Fruit fly (Drosophila melanogaster) whole organism, embryonic: ENCODE results near the gene CCT7.

Source experiments
- Aef1 ChIP-seq: fragments of 200-800 bp; sonication (Bioruptor generic); IDR thresholded peaks from 3 replicates; pipeline ENCODE4 v1.3.6; 2022; ENCODE audit warnings: missing biosample characterization, missing genetic modification characterization
- Antp ChIP-seq: fragments of 200-800 bp; sonication (Bioruptor generic); optimal IDR thresholded peaks from 3 replicates; lab custom pipeline; 2016; ENCODE audit warnings: missing biosample characterization, missing genetic modification characterization
- Atf6 ChIP-seq: fragments of 200-800 bp; sonication (Bioruptor generic); IDR thresholded peaks from 2 replicates; pipeline ENCODE4 v1.3.6; 2022; ENCODE audit warnings: missing biosample characterization, missing genetic modification characterization
- Blimp-1 ChIP-seq: fragments of 200-800 bp; sonication (Bioruptor generic); optimal IDR thresholded peaks from 3 replicates; lab custom pipeline; 2018; ENCODE audit warnings: missing biosample characterization, missing genetic modification characterization, mild to moderate bottlenecking, moderate library complexity, missing genetic modification reagents
- CG1024 ChIP-seq: fragments of 200-800 bp; sonication (Bioruptor generic); IDR thresholded peaks from 2 replicates; pipeline ENCODE4 v1.3.6; 2022; ENCODE audit warnings: missing biosample characterization, missing genetic modification characterization
- CG11093 ChIP-seq: fragments of 200-800 bp; sonication (Bioruptor generic); IDR thresholded peaks from 3 replicates; pipeline ENCODE4 v1.3.6; 2022; ENCODE audit warnings: missing biosample characterization, missing genetic modification characterization
- CG11723 ChIP-seq: fragments of 200-800 bp; sonication (Bioruptor generic); optimal IDR thresholded peaks from 2 replicates; lab custom pipeline; 2017; ENCODE audit warnings: missing biosample characterization, mild to moderate bottlenecking, missing genetic modification characterization
- CG13894 ChIP-seq: fragments of 200-800 bp; sonication (Bioruptor generic); optimal IDR thresholded peaks from 3 replicates; lab custom pipeline; 2018; ENCODE audit warnings: missing biosample characterization, mild to moderate bottlenecking, missing genetic modification characterization, moderate library complexity
- CG15269 ChIP-seq: fragments of 200-800 bp; sonication (Bioruptor generic); optimal IDR thresholded peaks from 2 replicates; lab custom pipeline; 2018; ENCODE audit warnings: missing biosample characterization, mild to moderate bottlenecking, missing genetic modification characterization, moderate library complexity
- CG1602 ChIP-seq: fragments of 200-800 bp; sonication (Bioruptor generic); optimal IDR thresholded peaks from 3 replicates; lab custom pipeline; 2016; ENCODE audit warnings: missing biosample characterization, missing genetic modification characterization
- CG1603 ChIP-seq: fragments of 200-800 bp; sonication (Bioruptor generic); optimal IDR thresholded peaks from 2 replicates; lab custom pipeline; 2019; ENCODE audit warnings: missing biosample characterization, mild to moderate bottlenecking, missing genetic modification characterization, moderate library complexity
- CG4707 ChIP-seq: fragments of 200-800 bp; sonication (Bioruptor generic); optimal IDR thresholded peaks from 2 replicates; lab custom pipeline; 2018; ENCODE audit warnings: missing biosample characterization, mild to moderate bottlenecking, missing genetic modification characterization, moderate library complexity
- CG7928 ChIP-seq: fragments of 200-800 bp; sonication (Bioruptor generic); optimal IDR thresholded peaks from 2 replicates; lab custom pipeline; 2017; ENCODE audit warnings: missing biosample characterization, mild to moderate bottlenecking, missing genetic modification characterization
- CG8089 ChIP-seq: fragments of 200-800 bp; sonication (Bioruptor generic); optimal IDR thresholded peaks from 3 replicates; lab custom pipeline; 2016; ENCODE audit warnings: missing biosample characterization, missing genetic modification characterization
- CG8924 ChIP-seq: fragments of 200-800 bp; optimal IDR thresholded peaks from 3 replicates; lab custom pipeline; 2019; ENCODE audit warnings: missing biosample characterization, mild to moderate bottlenecking, missing genetic modification characterization, moderate library complexity
- Deaf1 ChIP-seq: fragments of 200-800 bp; optimal IDR thresholded peaks from 3 replicates; lab custom pipeline; 2019; ENCODE audit warnings: missing biosample characterization, mild to moderate bottlenecking, missing genetic modification characterization, moderate library complexity
- Doc3 ChIP-seq: fragments of 200-800 bp; sonication (Bioruptor generic); IDR thresholded peaks from 3 replicates; pipeline ENCODE4 v1.3.6; 2022; ENCODE audit warnings: missing biosample characterization, missing genetic modification characterization; ENCODE audit not compliant: partially characterized antibody
- Dp ChIP-seq: fragments of 200-800 bp; sonication (Bioruptor generic); optimal IDR thresholded peaks from 2 replicates; lab custom pipeline; 2018; ENCODE audit warnings: missing biosample characterization, mild to moderate bottlenecking, missing genetic modification characterization, moderate library complexity
- Dref ChIP-seq: fragments of 200-800 bp; sonication (Bioruptor generic); IDR thresholded peaks from 2 replicates; pipeline ENCODE4 v1.3.6; 2022; ENCODE audit warnings: missing biosample characterization, missing genetic modification characterization
- Fer1 ChIP-seq: fragments of 200-800 bp; sonication (Bioruptor generic); optimal IDR thresholded peaks from 2 replicates; lab custom pipeline; 2017; ENCODE audit warnings: missing biosample characterization, mild to moderate bottlenecking, missing genetic modification characterization
- H15 ChIP-seq: fragments of 200-800 bp; sonication (Bioruptor generic); IDR thresholded peaks from 3 replicates; pipeline ENCODE4 v1.3.6; 2022; ENCODE audit warnings: missing biosample characterization, missing genetic modification characterization
- H2.0 ChIP-seq: fragments of 200-800 bp; sonication (Bioruptor generic); IDR thresholded peaks from 2 replicates; pipeline ENCODE4 v1.3.6; 2022; ENCODE audit warnings: missing biosample characterization, missing genetic modification characterization
- Lhr ChIP-seq: fragments of 200-800 bp; sonication (Bioruptor generic); optimal IDR thresholded peaks from 3 replicates; lab custom pipeline; 2017; ENCODE audit warnings: mild to moderate bottlenecking, missing biosample characterization, missing genetic modification reagents, missing genetic modification characterization
- Lpt ChIP-seq: fragments of >200 bp; optimal IDR thresholded peaks from 2 replicates; lab custom pipeline; 2018; ENCODE audit warnings: missing biosample characterization, missing genetic modification characterization
- MESR4 ChIP-seq: fragments of 200-800 bp; sonication (Bioruptor generic); optimal IDR thresholded peaks from 2 replicates; lab custom pipeline; 2018; ENCODE audit warnings: missing biosample characterization, mild to moderate bottlenecking, missing genetic modification characterization, moderate library complexity
- Max ChIP-seq: fragments of 200-800 bp; sonication (Bioruptor generic); optimal IDR thresholded peaks from 2 replicates; lab custom pipeline; 2016; ENCODE audit warnings: missing biosample characterization, mild to moderate bottlenecking, missing genetic modification characterization
- Myb ChIP-seq: fragments of 200-800 bp; sonication (Bioruptor generic); optimal IDR thresholded peaks from 2 replicates; lab custom pipeline; 2016; ENCODE audit warnings: missing biosample characterization, missing genetic modification characterization
- Nf-YC ChIP-seq: fragments of 200-800 bp; optimal IDR thresholded peaks from 3 replicates; lab custom pipeline; 2019; ENCODE audit warnings: missing biosample characterization, mild to moderate bottlenecking, missing genetic modification characterization, moderate library complexity
- Oaz ChIP-seq: fragments of 200-800 bp; sonication (Bioruptor generic); IDR thresholded peaks from 2 replicates; pipeline ENCODE4 v1.3.6; 2022; ENCODE audit warnings: missing biosample characterization, missing genetic modification characterization
- Xbp1 ChIP-seq: fragments of 200-800 bp; sonication (Bioruptor generic); optimal IDR thresholded peaks from 3 replicates; lab custom pipeline; 2016; ENCODE audit warnings: missing biosample characterization, mild to moderate bottlenecking, missing genetic modification characterization
- bcd ChIP-seq: fragments of 200-800 bp; sonication (Bioruptor generic); optimal IDR thresholded peaks from 2 replicates; lab custom pipeline; 2017; ENCODE audit warnings: missing biosample characterization, mild to moderate bottlenecking, missing genetic modification characterization
- br ChIP-seq: fragments of >200 bp; optimal IDR thresholded peaks from 2 replicates; lab custom pipeline; 2017
- dmrt11E ChIP-seq: fragments of 200-800 bp; sonication (Bioruptor generic); optimal IDR thresholded peaks from 3 replicates; lab custom pipeline; 2018; ENCODE audit warnings: missing biosample characterization, mild to moderate bottlenecking, missing genetic modification characterization, moderate library complexity
- dysf ChIP-seq: fragments of 200-800 bp; sonication (Bioruptor generic); IDR thresholded peaks from 3 replicates; pipeline ENCODE4 v1.3.6; 2022; ENCODE audit warnings: missing biosample characterization, missing genetic modification characterization
- en ChIP-seq: fragments of 200-800 bp; sonication (Bioruptor generic); optimal IDR thresholded peaks from 2 replicates; lab custom pipeline; 2016; ENCODE audit warnings: missing biosample characterization, missing genetic modification characterization
- fd3F ChIP-seq: fragments of 200-800 bp; sonication (Bioruptor generic); optimal IDR thresholded peaks from 2 replicates; lab custom pipeline; 2018; ENCODE audit warnings: missing biosample characterization, mild to moderate bottlenecking, missing genetic modification characterization, moderate library complexity
- fd64A ChIP-seq: fragments of 200-800 bp; sonication (Bioruptor generic); optimal IDR thresholded peaks from 3 replicates; lab custom pipeline; 2018; ENCODE audit warnings: missing biosample characterization, mild to moderate bottlenecking, missing genetic modification characterization
- hbn ChIP-seq: fragments of 200-800 bp; sonication (Bioruptor generic); IDR thresholded peaks from 2 replicates; pipeline ENCODE4 v1.3.6; 2022; ENCODE audit warnings: missing biosample characterization, missing genetic modification characterization; ENCODE audit not compliant: partially characterized antibody
- her ChIP-seq: fragments of 200-800 bp; sonication (Bioruptor generic); optimal IDR thresholded peaks from 2 replicates; lab custom pipeline; 2016; ENCODE audit warnings: missing biosample characterization, missing genetic modification characterization
- inv ChIP-seq: fragments of 200-800 bp; sonication (Bioruptor generic); IDR thresholded peaks from 2 replicates; pipeline ENCODE4 v1.3.6; 2022; ENCODE audit warnings: missing biosample characterization, missing genetic modification characterization; ENCODE audit not compliant: partially characterized antibody
- otp ChIP-seq: fragments of 200-800 bp; sonication (Bioruptor generic); IDR thresholded peaks from 3 replicates; pipeline ENCODE4, ENCODE4 v1.3.6; 2022; ENCODE audit warnings: missing biosample characterization, missing genetic modification characterization
- prd ChIP-seq, 3 experiments: fragments of >200 bp in 2 of 3; fragments of 200-800 bp in 1 of 3; sonication (Bioruptor generic) in 1 of 3; optimal IDR thresholded peaks in 2 of 3; IDR thresholded peaks in 1 of 3; 2 replicates in 2 of 3; 3 replicates in 1 of 3; pipeline versions ENCODE4 v1.3.6 to Lab custom; 2017 to 2022; ENCODE audit warnings: missing biosample characterization in 1 of 3, missing genetic modification characterization in 1 of 3
- sd ChIP-seq: fragments of 200-800 bp; sonication (Bioruptor generic); optimal IDR thresholded peaks from 3 replicates; lab custom pipeline; 2018; ENCODE audit warnings: missing biosample characterization, mild to moderate bottlenecking, missing genetic modification characterization, moderate library complexity
- sima ChIP-seq: fragments of 200-800 bp; sonication (Bioruptor generic); optimal IDR thresholded peaks from 2 replicates; lab custom pipeline; 2016; ENCODE audit warnings: missing biosample characterization, missing genetic modification characterization
- slbo ChIP-seq: fragments of 200-800 bp; sonication (Bioruptor generic); IDR thresholded peaks from 2 replicates; pipeline ENCODE4 v1.3.6; 2022; ENCODE audit warnings: missing biosample characterization, missing genetic modification characterization
- so ChIP-seq: fragments of 200-800 bp; sonication (Bioruptor generic); IDR thresholded peaks from 3 replicates; pipeline ENCODE4 v1.3.6; 2022; ENCODE audit warnings: missing biosample characterization, missing genetic modification characterization
- sug ChIP-seq: fragments of 200-800 bp; optimal IDR thresholded peaks from 2 replicates; lab custom pipeline; 2019; ENCODE audit warnings: missing biosample characterization, mild to moderate bottlenecking, missing genetic modification characterization, moderate library complexity
- zen ChIP-seq: fragments of 200-800 bp; sonication (Bioruptor generic); optimal IDR thresholded peaks from 3 replicates; lab custom pipeline; 2018; ENCODE audit warnings: missing biosample characterization, mild to moderate bottlenecking, missing genetic modification characterization, moderate library complexity

The CCT7 gene

dm6 chr3R:8810397-8811184 lies 9.2 kb downstream of the CCT7 start (continued):
- TF ChIP-seq Lhr (GFP tag; lab: Kevin White, UChicago) (peak; percentile 81), H2.0 (GFP tag; lab: Robert Waterston, UW) (peak; percentile 36; the same call in 1 of the 2 replicates), CG1602 (peak; percentile 66), Oaz (GFP tag; lab: Robert Waterston, UW) (no peak), otp (GFP tag; lab: Robert Waterston, UW) (peak; percentile 89), Nf-YC (tag; lab: Kevin White, UChicago) (peak; percentile 67), bcd (GFP tag; lab: Kevin White, UChicago) (peak; percentile 64), Dref (GFP tag; lab: Robert Waterston, UW) (no peak; the same call in 1 of the 2 replicates), so (GFP tag; lab: Robert Waterston, UW) (peak; percentile 89), MESR4 (peak; percentile 36), CG1024 (GFP tag; lab: Robert Waterston, UW) (peak; percentile 61; the same call in 1 of the 2 replicates), dysf (GFP tag; lab: Robert Waterston, UW) (peak; percentile 36; the same call in 2 of the 3 replicates), CG15269 (peak; percentile 77), en (GFP tag; lab: Kevin White, UChicago) (peak; percentile 64), Xbp1 (GFP tag; lab: Kevin White, UChicago) (peak; percentile 23), sima (no peak), dmrt11E (tag; lab: Kevin White, UChicago) (peak; percentile 77), her (peak; percentile 78), H15 (GFP tag; lab: Robert Waterston, UW) (0 out of 3 replicates have a peak, but pooled peaks have one; percentile 16), CG13894 (tag; lab: Kevin White, UChicago) (peak; percentile 98), Aef1 (GFP tag; lab: Robert Waterston, UW) (no peak), CG8089 (GFP tag; lab: Kevin White, UChicago) (peak; percentile 83), CG11723 (peak; percentile 88), Dp (GFP tag; lab: Kevin White, UChicago) (peak; percentile 1), CG8924 (tag; lab: Kevin White, UChicago) (peak; percentile 67), inv (GFP tag; lab: Robert Waterston, UW) (no peak), Myb (GFP tag; lab: Kevin White, UChicago) (peak; percentile 37), hbn (GFP tag; lab: Robert Waterston, UW) (no peak), CG1603 (tag; lab: Kevin White, UChicago) (peak; percentile 93), Deaf1 (tag; lab: Kevin White, UChicago) (peak; percentile 3), sd (tag; lab: Kevin White, UChicago) (peak; percentile 78), Lpt (GFP tag; lab: Kevin White, UChicago) (no peak), fd64A (GFP tag; lab: Kevin White, UChicago) (peak; percentile 97), Doc3 (GFP tag; lab: Robert Waterston, UW) (no peak), br (lab: Kevin White, UChicago) (no peak), CG7928 (GFP tag; lab: Kevin White, UChicago) (peak; percentile 48), zen (tag; lab: Kevin White, UChicago) (peak; percentile 32), Max (GFP tag; lab: Kevin White, UChicago) (peak; percentile 71), Blimp-1 (peak; percentile 82), Antp (GFP tag; lab: Kevin White, UChicago) (no peak), CG4707 (GFP tag; lab: Kevin White, UChicago) (peak; percentile 95), CG11093 (GFP tag; lab: Robert Waterston, UW) (peak; percentile 8; the same call in 1 of the 3 replicates), fd3F (peak; percentile 68), prd (optimal IDR thresholded peaks at IDR 0.05; lab: Kevin White, UChicago) (no peak), prd (GFP tag; IDR thresholded peaks at IDR 0.05; lab: Robert Waterston, UW) (peak; percentile 51; the same call in 2 of the 3 replicates), slbo (GFP tag; lab: Robert Waterston, UW) (peak; percentile 30; the same call in 1 of the 2 replicates), sug (tag; lab: Kevin White, UChicago) (peak; percentile 96), Fer1 (GFP tag; lab: Kevin White, UChicago) (peak; percentile 95), Atf6 (GFP tag; lab: Robert Waterston, UW) (peak; percentile 85)
